Worm (Caenorhabditis elegans): ENCODE data around the gene baf-1.

baf-1 gene

DNA sequence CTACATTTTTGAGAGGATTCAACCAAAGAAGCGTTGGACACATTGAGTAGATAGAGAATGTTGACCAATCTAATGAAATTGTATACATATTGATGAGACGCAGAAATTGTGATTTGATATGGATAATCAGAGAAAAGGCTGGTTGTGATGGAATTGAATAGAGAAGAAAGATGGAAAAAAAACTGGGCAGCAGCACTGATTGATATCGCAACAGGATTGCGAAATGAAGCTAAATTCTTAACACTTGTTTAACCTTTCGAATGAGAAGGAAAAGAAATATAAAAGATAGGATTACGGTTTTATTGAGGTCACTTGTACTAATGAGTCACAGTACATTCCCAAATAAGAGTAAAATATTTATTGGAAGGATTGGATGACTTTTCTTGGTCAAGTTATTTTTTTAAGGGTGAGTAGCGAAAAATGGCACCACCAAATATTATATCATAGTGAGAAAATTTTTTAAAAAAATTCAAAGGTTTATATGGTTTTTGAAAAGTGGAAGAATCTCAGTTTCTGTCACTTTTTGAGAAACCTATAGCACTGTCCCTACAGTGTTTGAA is 35.0 kb downstream of the baf-1 start:
- no peak for TF ChIP-seq ceh-82 (tag; optimal IDR thresholded peaks at IDR 0.05)
- no peak for TF ChIP-seq jun-1 (tag; optimal IDR thresholded peaks at IDR 0.05)
- TF ChIP-seq lin-35 (GFP tag; optimal IDR thresholded peaks at IDR 0.05), result peak in 1 of 2 experiments; percentile 7
- TF ChIP-seq blmp-1 (tag; optimal IDR thresholded peaks at IDR 0.05), result peak; percentile 63
- TF ChIP-seq alr-1 (tag; optimal IDR thresholded peaks at IDR 0.05; ENCODE audit: borderline replicate concordance), result no peak
- TF ChIP-seq snu-23 (GFP tag; optimal IDR thresholded peaks at IDR 0.05), result no peak
- no peak for TF ChIP-seq rnt-1 (tag; optimal IDR thresholded peaks at IDR 0.05)
- no peak for TF ChIP-seq mdl-1 (tag; optimal IDR thresholded peaks at IDR 0.05)
- TF ChIP-seq nhr-84 (tag; optimal IDR thresholded peaks at IDR 0.05), result no peak
- TF ChIP-seq skn-1 (tag; optimal IDR thresholded peaks at IDR 0.05), result peak; percentile 23
- TF ChIP-seq elt-3 (tag; optimal IDR thresholded peaks at IDR 0.05), result peak in 5 of 6 experiments; percentile 27 to 81 (median 76)
- no peak for TF ChIP-seq tlp-1 (tag; optimal IDR thresholded peaks at IDR 0.05)
- no peak for TF ChIP-seq nhr-237 (tag; optimal IDR thresholded peaks at IDR 0.05)
- TF ChIP-seq unc-30 (tag; optimal IDR thresholded peaks at IDR 0.05), result no peak
- no peak for TF ChIP-seq efl-1 (optimal IDR thresholded peaks at IDR 0.05)
- peak in 1 of 2 experiments; percentile 80 for TF ChIP-seq efl-1 (GFP tag; optimal IDR thresholded peaks at IDR 0.05 in 1 of 2)
- no peak for TF ChIP-seq pax-3 (tag; optimal IDR thresholded peaks at IDR 0.05)
- TF ChIP-seq pqm-1 (tag; optimal IDR thresholded peaks at IDR 0.05), result no peak
- TF ChIP-seq Y116A8C.19 (tag; optimal IDR thresholded peaks at IDR 0.05; ENCODE audit: borderline replicate concordance), result no peak
- peak; percentile 44 for TF ChIP-seq lin-14 (GFP tag; optimal IDR thresholded peaks at IDR 0.05)
- TF ChIP-seq zag-1 (tag; optimal IDR thresholded peaks at IDR 0.05), result no peak
- no peak for TF ChIP-seq nhr-85 (tag)
- no peak for TF ChIP-seq ces-1 (GFP tag; optimal IDR thresholded peaks at IDR 0.05)
- no peak for TF ChIP-seq ets-5 (GFP tag; IDR thresholded peaks at IDR 0.05)
- TF ChIP-seq ztf-4 (tag; optimal IDR thresholded peaks at IDR 0.05), result no peak
- TF ChIP-seq fkh-4 (tag; optimal IDR thresholded peaks at IDR 0.05; ENCODE audit: borderline replicate concordance), result no peak
- TF ChIP-seq isw-1 (GFP tag; IDR thresholded peaks at IDR 0.05), result no peak
- peak; percentile 17 for TF ChIP-seq C16A3.4 (tag; optimal IDR thresholded peaks at IDR 0.05)
- TF ChIP-seq lsy-2 (tag; optimal IDR thresholded peaks at IDR 0.05), result peak in 1 of 2 experiments; percentile 32
- no peak for TF ChIP-seq nhr-20 (tag; optimal IDR thresholded peaks at IDR 0.05)
- peak; percentile 20 for TF ChIP-seq nhr-71 (tag; optimal IDR thresholded peaks at IDR 0.05)

DNA sequence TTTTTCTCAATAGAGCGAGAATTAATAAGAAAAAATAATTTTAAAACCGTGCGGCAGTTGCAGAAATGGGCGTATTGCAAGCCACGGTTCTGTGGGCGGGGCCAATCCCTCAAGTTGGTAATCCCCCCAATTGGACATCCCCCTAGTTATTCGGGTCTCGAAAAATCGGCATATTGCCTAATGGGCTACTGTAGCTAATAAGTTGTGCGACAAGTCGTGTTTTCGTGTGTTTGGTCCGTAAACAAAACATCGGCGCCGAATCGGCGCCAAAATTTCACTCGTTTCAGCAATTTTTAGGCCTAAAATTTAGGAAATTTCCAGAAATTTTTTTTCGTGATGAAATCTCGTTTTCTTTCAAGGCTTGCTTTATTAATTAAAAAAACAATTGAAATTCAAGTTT is 37.1 kb downstream of the baf-1 start:
- TF ChIP-seq aha-1 (tag; optimal IDR thresholded peaks at IDR 0.05) (no peak), ces-1 (GFP tag; optimal IDR thresholded peaks at IDR 0.05) (no peak), skn-1 (tag; optimal IDR thresholded peaks at IDR 0.05) (no peak), alr-1 (tag; optimal IDR thresholded peaks at IDR 0.05; ENCODE audit: borderline replicate concordance) (no peak), fkh-8 (tag; optimal IDR thresholded peaks at IDR 0.05) (no peak), tlp-1 (tag; optimal IDR thresholded peaks at IDR 0.05) (no peak), sup-37 (GFP tag; optimal IDR thresholded peaks at IDR 0.05) (no peak), pqm-1 (tag; optimal IDR thresholded peaks at IDR 0.05) (no peak), nhr-84 (tag; optimal IDR thresholded peaks at IDR 0.05) (no peak), ztf-4 (tag; optimal IDR thresholded peaks at IDR 0.05) (no peak), tbx-2 (tag; optimal IDR thresholded peaks at IDR 0.05) (no peak), ceh-88 (GFP tag; IDR thresholded peaks at IDR 0.05) (no peak), fkh-10 (GFP tag; optimal IDR thresholded peaks at IDR 0.05) (no peak), irx-1 (tag; optimal IDR thresholded peaks at IDR 0.05) (no peak), unc-130 (tag; optimal IDR thresholded peaks at IDR 0.05) (no peak), efl-1 (optimal IDR thresholded peaks at IDR 0.05) (no peak), efl-1 (GFP tag; optimal IDR thresholded peaks at IDR 0.05 in 1 of 2) (no peak), nhr-11 (tag; optimal IDR thresholded peaks at IDR 0.05) (no peak)

DNA sequence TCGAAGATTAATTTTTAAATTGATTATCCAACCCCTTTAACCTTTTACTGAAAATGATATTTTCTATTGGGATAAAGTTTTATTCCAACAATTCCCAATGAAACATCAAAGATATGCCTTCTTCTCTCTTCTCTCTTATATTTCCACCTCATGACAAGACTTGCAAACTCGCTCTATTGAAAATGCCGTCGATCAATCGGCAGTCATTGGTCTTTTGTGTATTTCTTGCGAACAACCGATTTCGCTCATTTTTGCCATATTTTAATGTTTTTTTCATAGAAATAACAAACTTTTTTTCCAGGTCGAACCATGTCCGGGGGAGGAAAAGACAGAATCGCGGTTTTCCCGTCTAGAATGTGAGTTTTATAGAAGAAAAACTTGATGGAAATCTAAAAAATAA is 40.5 kb downstream of the baf-1 start, which contains the start of gene vha-14:
Gene vha-14, plus strand, starts transcription at position 302 of the 400 bp plus-strand sequence.
- TF ChIP-seq efl-3 (GFP tag; optimal IDR thresholded peaks at IDR 0.05), result no peak
- no peak for TF ChIP-seq nhr-90 (tag; optimal IDR thresholded peaks at IDR 0.05; ENCODE audit: poor library complexity)
- TF ChIP-seq rnt-1 (tag; optimal IDR thresholded peaks at IDR 0.05), result no peak
- no peak for TF ChIP-seq ztf-11 (tag; optimal IDR thresholded peaks at IDR 0.05)
- no peak for TF ChIP-seq hlh-4 (tag; optimal IDR thresholded peaks at IDR 0.05)
- peak; percentile 42 for TF ChIP-seq unc-130 (tag; optimal IDR thresholded peaks at IDR 0.05)
- TF ChIP-seq nhr-12 (tag; optimal IDR thresholded peaks at IDR 0.05), result no peak
- TF ChIP-seq ceh-90 (tag; optimal IDR thresholded peaks at IDR 0.05), result no peak
- no peak for TF ChIP-seq unc-30 (tag; optimal IDR thresholded peaks at IDR 0.05)
- no peak for TF ChIP-seq ces-1 (GFP tag; optimal IDR thresholded peaks at IDR 0.05)
- no peak for TF ChIP-seq zip-4 (GFP tag; optimal IDR thresholded peaks at IDR 0.05)
- no peak for TF ChIP-seq nhr-237 (tag; optimal IDR thresholded peaks at IDR 0.05)
- TF ChIP-seq F16B12.6 (tag; optimal IDR thresholded peaks at IDR 0.05), result no peak
- no peak for TF ChIP-seq fkh-4 (tag; optimal IDR thresholded peaks at IDR 0.05; ENCODE audit: borderline replicate concordance)
- TF ChIP-seq nhr-11 (tag; optimal IDR thresholded peaks at IDR 0.05), result no peak
- peak; percentile 71 for TF ChIP-seq lin-14 (GFP tag; optimal IDR thresholded peaks at IDR 0.05)
- no peak for TF ChIP-seq mab-9 (GFP tag; IDR thresholded peaks at IDR 0.05)
- no peak for TF ChIP-seq C34B4.2 (tag; optimal IDR thresholded peaks at IDR 0.05)

Measured in whole organism, L1 larva.